Fruit fly (Drosophila melanogaster) whole organism, embryonic: Measurements from ENCODE around the gene GCS2alpha.
A peak's percentile ranks its signal among the peaks of the same experiment; 100 is the strongest.

ENCODE experiments used
- Ada2b ChIP-seq: fragments of 200-800 bp; sonication (Bioruptor generic); IDR thresholded peaks from 2 replicates; pipeline ENCODE4 v1.3.6; 2022; ENCODE audit warnings: missing biosample characterization, missing genetic modification characterization
- C15 ChIP-seq: fragments of 200-800 bp; sonication (Bioruptor generic); IDR thresholded peaks from 3 replicates; pipeline ENCODE4 v1.3.6; 2022; ENCODE audit warnings: missing biosample characterization, missing genetic modification characterization
- CG10565 ChIP-seq: fragments of 200-800 bp; sonication (Bioruptor generic); optimal IDR thresholded peaks from 3 replicates; lab custom pipeline; 2016; ENCODE audit warnings: missing biosample characterization, mild to moderate bottlenecking, missing genetic modification characterization
- CG10959 ChIP-seq: fragments of 200-800 bp; sonication (Bioruptor generic); IDR thresholded peaks from 2 replicates; pipeline ENCODE4 v1.3.6; 2022; ENCODE audit warnings: missing biosample characterization, missing genetic modification characterization
- CG10979 ChIP-seq: fragments of 200-800 bp; sonication (Bioruptor generic); optimal IDR thresholded peaks from 2 replicates; lab custom pipeline; 2018; ENCODE audit warnings: missing biosample characterization, mild to moderate bottlenecking, missing genetic modification characterization, moderate library complexity
- CG13775 ChIP-seq: fragments of 200-800 bp; sonication (Bioruptor generic); optimal IDR thresholded peaks from 3 replicates; lab custom pipeline; 2017; ENCODE audit warnings: missing biosample characterization, mild to moderate bottlenecking, missing genetic modification characterization
- CG14860 ChIP-seq: fragments of 200-800 bp; sonication (Bioruptor generic); IDR thresholded peaks from 3 replicates; pipeline ENCODE4 v1.3.6; 2022; ENCODE audit warnings: missing biosample characterization, missing genetic modification characterization; ENCODE audit not compliant: partially characterized antibody
- CG14965 ChIP-seq: fragments of 200-800 bp; sonication (Bioruptor generic); optimal IDR thresholded peaks from 2 replicates; lab custom pipeline; 2016; ENCODE audit warnings: missing biosample characterization, missing genetic modification characterization, borderline replicate concordance
- CG18011 ChIP-seq: fragments of 200-800 bp; sonication (Bioruptor generic); optimal IDR thresholded peaks from 2 replicates; lab custom pipeline; 2017; ENCODE audit warnings: missing biosample characterization, missing genetic modification characterization, mild to moderate bottlenecking, moderate library complexity, missing genotype
- CG1832 ChIP-seq: fragments of 200-800 bp; sonication (Bioruptor generic); optimal IDR thresholded peaks from 2 replicates; lab custom pipeline; 2017; ENCODE audit warnings: missing biosample characterization, mild to moderate bottlenecking, missing genetic modification characterization, inconsistent platforms
- CG3163 ChIP-seq: fragments of 200-800 bp; sonication (Bioruptor generic); optimal IDR thresholded peaks from 3 replicates; lab custom pipeline; 2016; ENCODE audit warnings: missing biosample characterization, missing genetic modification characterization
- CG4707 ChIP-seq: fragments of 200-800 bp; sonication (Bioruptor generic); optimal IDR thresholded peaks from 2 replicates; lab custom pipeline; 2018; ENCODE audit warnings: missing biosample characterization, mild to moderate bottlenecking, missing genetic modification characterization, moderate library complexity
- CG6683 ChIP-seq: fragments of 200-800 bp; sonication (Bioruptor generic); optimal IDR thresholded peaks from 2 replicates; lab custom pipeline; 2017; ENCODE audit warnings: missing biosample characterization, mild to moderate bottlenecking, missing genetic modification characterization, missing genetic modification reagents
- CG6689 ChIP-seq: fragments of 200-800 bp; sonication (Bioruptor generic); IDR thresholded peaks from 2 replicates; pipeline ENCODE4 v1.3.6; 2022; ENCODE audit warnings: missing biosample characterization, missing genetic modification characterization
- CG7786 ChIP-seq: fragments of 200-800 bp; sonication (Bioruptor generic); optimal IDR thresholded peaks from 2 replicates; lab custom pipeline; 2016; ENCODE audit warnings: missing biosample characterization, missing genetic modification characterization
- CG8359 ChIP-seq: fragments of 200-800 bp; sonication (Bioruptor generic); optimal IDR thresholded peaks from 2 replicates; lab custom pipeline; 2017; ENCODE audit warnings: missing biosample characterization, mild to moderate bottlenecking, missing genetic modification characterization, borderline replicate concordance
- CG8388 ChIP-seq: fragments of 200-800 bp; sonication (Bioruptor generic); optimal IDR thresholded peaks from 2 replicates; lab custom pipeline; 2019; ENCODE audit warnings: missing biosample characterization, mild to moderate bottlenecking, missing genetic modification characterization, moderate library complexity
- CG9609 ChIP-seq: fragments of 200-800 bp; sonication (Bioruptor generic); optimal IDR thresholded peaks from 3 replicates; lab custom pipeline; 2016; ENCODE audit warnings: missing biosample characterization, missing genetic modification characterization
- CG9727 ChIP-seq: fragments of 200-800 bp; sonication (Bioruptor generic); optimal IDR thresholded peaks from 3 replicates; lab custom pipeline; 2017; ENCODE audit warnings: missing biosample characterization, mild to moderate bottlenecking, missing genetic modification characterization
- CG9797 ChIP-seq: fragments of 200-800 bp; sonication (Bioruptor generic); optimal IDR thresholded peaks from 3 replicates; lab custom pipeline; 2018; ENCODE audit warnings: missing biosample characterization, mild to moderate bottlenecking, missing genetic modification characterization
- D19B ChIP-seq: fragments of 200-800 bp; sonication (Bioruptor generic); optimal IDR thresholded peaks from 2 replicates; lab custom pipeline; 2017; ENCODE audit warnings: missing biosample characterization, mild to moderate bottlenecking, missing genetic modification characterization
- Doc2 ChIP-seq: fragments of 200-800 bp; sonication (Bioruptor generic); IDR thresholded peaks from 2 replicates; pipeline ENCODE4 v1.3.6; 2022; ENCODE audit warnings: missing biosample characterization, missing genetic modification characterization
- Dp ChIP-seq: fragments of 200-800 bp; sonication (Bioruptor generic); optimal IDR thresholded peaks from 2 replicates; lab custom pipeline; 2018; ENCODE audit warnings: missing biosample characterization, mild to moderate bottlenecking, missing genetic modification characterization, moderate library complexity
- Ets97D ChIP-seq: fragments of 200-800 bp; sonication (Bioruptor generic); optimal IDR thresholded peaks from 3 replicates; lab custom pipeline; 2016; ENCODE audit warnings: missing biosample characterization, missing genetic modification characterization
- Gsc ChIP-seq: fragments of 200-800 bp; sonication (Bioruptor generic); IDR thresholded peaks from 2 replicates; pipeline ENCODE4 v1.3.6; 2022; ENCODE audit warnings: missing biosample characterization, missing genetic modification characterization
- H15 ChIP-seq: fragments of 200-800 bp; sonication (Bioruptor generic); IDR thresholded peaks from 3 replicates; pipeline ENCODE4 v1.3.6; 2022; ENCODE audit warnings: missing biosample characterization, missing genetic modification characterization
- Hr39 ChIP-seq: fragments of >200 bp; optimal IDR thresholded peaks from 2 replicates; lab custom pipeline; 2017
- Lpt ChIP-seq: fragments of >200 bp; optimal IDR thresholded peaks from 2 replicates; lab custom pipeline; 2018; ENCODE audit warnings: missing biosample characterization, missing genetic modification characterization
- MTF-1 ChIP-seq: fragments of 200-800 bp; sonication (Bioruptor generic); optimal IDR thresholded peaks from 2 replicates; lab custom pipeline; 2018; ENCODE audit warnings: missing biosample characterization, mild to moderate bottlenecking, missing genetic modification characterization, borderline replicate concordance
- Ptx1 ChIP-seq: fragments of 200-800 bp; sonication (Bioruptor generic); IDR thresholded peaks from 2 replicates; pipeline ENCODE4 v1.3.6; 2022; ENCODE audit warnings: missing biosample characterization, missing genetic modification characterization
- Taf1 ChIP-seq: fragments of 200-800 bp; sonication (Bioruptor generic); IDR thresholded peaks from 2 replicates; pipeline ENCODE4 v1.3.6; 2022; ENCODE audit warnings: missing biosample characterization, missing genetic modification characterization
- Trl ChIP-seq, 3 experiments: fragments of >200 bp in 2 of 3; fragments of 200-800 bp in 1 of 3; sonication (Bioruptor generic) in 1 of 3; optimal IDR thresholded peaks; 2 replicates in 1 of 3; 3 replicates in 2 of 3; lab custom pipeline; 2016 to 2017; ENCODE audit warnings: missing biosample characterization in 1 of 3, missing genetic modification characterization in 1 of 3
- ab ChIP-seq: fragments of 200-800 bp; sonication (Bioruptor generic); optimal IDR thresholded peaks from 2 replicates; lab custom pipeline; 2016; ENCODE audit warnings: missing biosample characterization, missing genetic modification characterization
- bab2 ChIP-seq: fragments of 200-800 bp; sonication (Bioruptor generic); optimal IDR thresholded peaks from 2 replicates; lab custom pipeline; 2016; ENCODE audit warnings: missing biosample characterization, missing genetic modification characterization
- cad ChIP-seq: fragments of >200 bp; optimal IDR thresholded peaks from 2 replicates; lab custom pipeline; 2017; ENCODE audit warnings: missing biosample characterization, missing genetic modification characterization
- cas ChIP-seq: fragments of 200-800 bp; sonication (Bioruptor generic); IDR thresholded peaks from 2 replicates; pipeline ENCODE4 v1.3.6; 2022; ENCODE audit warnings: missing biosample characterization, missing genetic modification characterization
- croc ChIP-seq: fragments of 200-800 bp; sonication (Bioruptor generic); conservative IDR thresholded peaks from 3 replicates; pipeline ENCODE4 v1.3.6; 2022; ENCODE audit warnings: missing biosample characterization, missing genetic modification characterization
- emc ChIP-seq: fragments of 200-800 bp; sonication (Bioruptor generic); optimal IDR thresholded peaks from 2 replicates; lab custom pipeline; 2016; ENCODE audit warnings: missing biosample characterization, missing genetic modification characterization
- inv ChIP-seq: fragments of 200-800 bp; sonication (Bioruptor generic); IDR thresholded peaks from 2 replicates; pipeline ENCODE4 v1.3.6; 2022; ENCODE audit warnings: missing biosample characterization, missing genetic modification characterization; ENCODE audit not compliant: partially characterized antibody
- jigr1 ChIP-seq: fragments of 200-800 bp; sonication (Bioruptor generic); IDR thresholded peaks from 3 replicates; pipeline ENCODE4 v1.3.6; 2022; ENCODE audit warnings: missing biosample characterization, missing genetic modification characterization
- jing ChIP-seq: fragments of 200-800 bp; sonication (Bioruptor generic); optimal IDR thresholded peaks from 2 replicates; lab custom pipeline; 2018; ENCODE audit warnings: missing biosample characterization, mild to moderate bottlenecking, missing genetic modification characterization
- mirr ChIP-seq: fragments of 200-800 bp; sonication (Bioruptor generic); optimal IDR thresholded peaks from 3 replicates; lab custom pipeline; 2018; ENCODE audit warnings: missing biosample characterization, mild to moderate bottlenecking, missing genetic modification characterization
- nom ChIP-seq: fragments of 200-800 bp; sonication (Bioruptor generic); optimal IDR thresholded peaks from 2 replicates; lab custom pipeline; 2017; ENCODE audit warnings: missing biosample characterization, missing genetic modification characterization, mild to moderate bottlenecking, moderate library complexity, missing genetic modification reagents
- peb ChIP-seq: fragments of 200-800 bp; sonication (Bioruptor generic); IDR thresholded peaks from 2 replicates; pipeline ENCODE4 v1.3.6; 2022; ENCODE audit warnings: missing biosample characterization, missing genetic modification characterization
- schlank ChIP-seq: fragments of 200-800 bp; sonication (Bioruptor generic); optimal IDR thresholded peaks from 2 replicates; lab custom pipeline; 2018; ENCODE audit warnings: missing biosample characterization, mild to moderate bottlenecking, missing genetic modification characterization
- shn ChIP-seq: fragments of 200-800 bp; sonication (Bioruptor generic); optimal IDR thresholded peaks from 3 replicates; lab custom pipeline; 2016; ENCODE audit warnings: missing biosample characterization, missing genetic modification characterization
- ssp ChIP-seq: fragments of 200-800 bp; sonication (Bioruptor generic); IDR thresholded peaks from 2 replicates; pipeline ENCODE4 v1.3.6; 2022; ENCODE audit warnings: missing biosample characterization, missing genetic modification characterization
- tgo ChIP-seq: fragments of 200-800 bp; sonication (Bioruptor generic); IDR thresholded peaks from 3 replicates; pipeline ENCODE4 v1.3.6; 2022; ENCODE audit warnings: missing biosample characterization, missing genetic modification characterization
- tll ChIP-seq, 2 experiments: fragments of 200-800 bp in 1 of 2; fragments of >200 bp in 1 of 2; sonication (Bioruptor generic) in 1 of 2; optimal IDR thresholded peaks; 2 replicates each; lab custom pipeline; 2017 to 2019; ENCODE audit warnings: missing biosample characterization in 2 of 2, missing genetic modification characterization in 2 of 2, mild to moderate bottlenecking in 1 of 2, moderate library complexity in 1 of 2
- vvl ChIP-seq: fragments of 200-800 bp; sonication (Bioruptor generic); IDR thresholded peaks from 2 replicates; pipeline ENCODE4 v1.3.6; 2022; ENCODE audit warnings: missing biosample characterization, missing genetic modification characterization
- zen2 ChIP-seq: fragments of 200-800 bp; sonication (Bioruptor generic); IDR thresholded peaks from 3 replicates; pipeline ENCODE4 v1.3.6; 2022; ENCODE audit warnings: missing biosample characterization, missing genetic modification characterization; ENCODE audit not compliant: partially characterized antibody

The GCS2alpha gene

dm6 chrX:21631452-21631851 lies 26.4 kb upstream of the GCS2alpha start (continued):
- no peak for TF ChIP-seq cad (GFP tag; lab: Kevin White, UChicago)
- TF ChIP-seq ab (GFP tag; lab: Kevin White, UChicago), result no peak
- no peak for TF ChIP-seq Lpt
- peak; percentile 26 for TF ChIP-seq schlank
- no peak; the same call in none of the 2 replicates for TF ChIP-seq vvl
- peak; percentile 6 for TF ChIP-seq emc (GFP tag; lab: Kevin White, UChicago)
- TF ChIP-seq CG18011 (GFP tag; lab: Kevin White, UChicago), result no peak
- no peak for TF ChIP-seq inv
- no peak for TF ChIP-seq cas
- peak; percentile 47; the same call in 1 of the 3 replicates for TF ChIP-seq tgo
- TF ChIP-seq CG1832 (GFP tag; lab: Kevin White, UChicago), result no peak
- no peak for TF ChIP-seq CG9727
- peak; percentile 46 for TF ChIP-seq CG8359 (GFP tag; lab: Kevin White, UChicago)
- no peak for TF ChIP-seq peb (GFP tag; lab: Robert Waterston, UW)
- peak; percentile 62 for TF ChIP-seq nom (GFP tag; lab: Kevin White, UChicago)
- peak; percentile 50 for TF ChIP-seq CG4707 (GFP tag; lab: Kevin White, UChicago)
- peak; percentile 49; the same call in 2 of the 3 replicates for TF ChIP-seq croc (GFP tag; lab: Robert Waterston, UW)
- no peak for TF ChIP-seq CG9797 (GFP tag; lab: Kevin White, UChicago)
- no peak; the same call in 1 of the 2 replicates for TF ChIP-seq Ada2b (GFP tag; lab: Robert Waterston, UW)
- TF ChIP-seq Ets97D (GFP tag; lab: Kevin White, UChicago), result peak; percentile 36
- no peak; the same call in 1 of the 2 replicates for TF ChIP-seq ssp (GFP tag; lab: Robert Waterston, UW)
- peak; percentile 60 for TF ChIP-seq CG13775 (GFP tag; lab: Kevin White, UChicago)
- TF ChIP-seq CG10959, result no peak
- peak; percentile 65 for TF ChIP-seq bab2 (GFP tag; lab: Kevin White, UChicago)
- TF ChIP-seq CG6689, result peak; percentile 69
- no peak for TF ChIP-seq Doc2
- TF ChIP-seq CG10565 (GFP tag; lab: Kevin White, UChicago), result no peak
- peak; percentile 73 for TF ChIP-seq CG8388 (GFP tag; lab: Kevin White, UChicago)
- peak; percentile 58 for TF ChIP-seq shn
- no peak for TF ChIP-seq Hr39
- TF ChIP-seq CG3163 (GFP tag; lab: Kevin White, UChicago), result peak; percentile 44
- TF ChIP-seq CG9609 (GFP tag; lab: Kevin White, UChicago), result peak; percentile 60
- TF ChIP-seq CG10979 (tag; lab: Kevin White, UChicago), result peak; percentile 87
- TF ChIP-seq Trl (optimal IDR thresholded peaks at IDR 0.05; lab: Kevin White, UChicago), result no peak
- TF ChIP-seq Trl (GFP tag; optimal IDR thresholded peaks at IDR 0.05; lab: Kevin White, UChicago), result peak; percentile 70
- no peak for TF ChIP-seq CG14860 (GFP tag; lab: Robert Waterston, UW)
- peak; percentile 23 for TF ChIP-seq CG6683 (GFP tag; lab: Kevin White, UChicago)
- TF ChIP-seq Ptx1 (GFP tag; lab: Robert Waterston, UW), result peak; percentile 48
- no peak for TF ChIP-seq Gsc (GFP tag; lab: Robert Waterston, UW)
- TF ChIP-seq jigr1 (GFP tag; lab: Robert Waterston, UW), result no peak
- no peak for TF ChIP-seq Taf1 (GFP tag; lab: Robert Waterston, UW)
- TF ChIP-seq zen2 (GFP tag; lab: Robert Waterston, UW), result no peak
- TF ChIP-seq MTF-1 (GFP tag; lab: Kevin White, UChicago), result peak; percentile 7
- TF ChIP-seq tll (GFP tag; optimal IDR thresholded peaks at IDR 0.05; lab: Kevin White, UChicago), result no peak
- TF ChIP-seq D19B (GFP tag; lab: Kevin White, UChicago), result no peak
- peak; percentile 52 for TF ChIP-seq CG7786 (GFP tag; lab: Kevin White, UChicago)
- no peak for TF ChIP-seq CG14965 (GFP tag; lab: Kevin White, UChicago)
- no peak for TF ChIP-seq Dp (GFP tag; lab: Kevin White, UChicago)
- TF ChIP-seq H15 (GFP tag; lab: Robert Waterston, UW), result no peak
- no peak for TF ChIP-seq C15 (GFP tag; lab: Robert Waterston, UW)
- TF ChIP-seq jing (GFP tag; lab: Kevin White, UChicago), result peak; percentile 5
- no peak for TF ChIP-seq mirr
